Worm (Caenorhabditis elegans): ENCODE results near the gene sorb-1.

The sorb-1 gene

ce11 chrIV:13750033-13750432 lies at the start of gene sorb-1:
Gene sorb-1, plus strand, starts transcription at chrIV:13750333.
- no peak for TF ChIP-seq elt-2 (tag; optimal IDR thresholded peaks at IDR 0.05)
- no peak for TF ChIP-seq F13H6.1 (tag; optimal IDR thresholded peaks at IDR 0.05)
- no peak for TF ChIP-seq pat-9 (tag; optimal IDR thresholded peaks at IDR 0.05)
- TF ChIP-seq odd-2 (tag; optimal IDR thresholded peaks at IDR 0.05), result no peak
- TF ChIP-seq madf-2 (tag; optimal IDR thresholded peaks at IDR 0.05), result no peak
- no peak for TF ChIP-seq elt-4 (tag; optimal IDR thresholded peaks at IDR 0.05)
- TF ChIP-seq ceh-45 (GFP tag; IDR thresholded peaks at IDR 0.05), result no peak
- no peak for TF ChIP-seq gmeb-2 (tag; optimal IDR thresholded peaks at IDR 0.05)
- no peak for TF ChIP-seq syd-9 (tag; optimal IDR thresholded peaks at IDR 0.05)

ce11 chrIV:13700847-13701246 lies 49.3 kb upstream of the sorb-1 start:
- no peak for TF ChIP-seq gmeb-2 (tag; optimal IDR thresholded peaks at IDR 0.05)
- no peak for TF ChIP-seq madf-2 (tag; optimal IDR thresholded peaks at IDR 0.05)
- no peak for TF ChIP-seq elt-2 (tag; optimal IDR thresholded peaks at IDR 0.05)
- TF ChIP-seq eyg-1 (tag; optimal IDR thresholded peaks at IDR 0.05), result no peak
- TF ChIP-seq C08G9.2 (tag; optimal IDR thresholded peaks at IDR 0.05), result no peak
- no peak for TF ChIP-seq hlh-30 (tag; optimal IDR thresholded peaks at IDR 0.05; ENCODE audit: insufficient read depth)
- TF ChIP-seq nhr-11 (tag; optimal IDR thresholded peaks at IDR 0.05), result no peak
- TF ChIP-seq ets-4 (tag; optimal IDR thresholded peaks at IDR 0.05), result no peak
- TF ChIP-seq ceh-6 (GFP tag; optimal IDR thresholded peaks at IDR 0.05), result no peak
- TF ChIP-seq dve-1 (tag; optimal IDR thresholded peaks at IDR 0.05), result no peak
- no peak for TF ChIP-seq tbx-7 (tag; optimal IDR thresholded peaks at IDR 0.05)
- no peak for TF ChIP-seq ama-1 (optimal IDR thresholded peaks at IDR 0.05)
- TF ChIP-seq ceh-45 (GFP tag; IDR thresholded peaks at IDR 0.05), result no peak
- no peak for TF ChIP-seq odd-2 (tag; optimal IDR thresholded peaks at IDR 0.05)
- TF ChIP-seq pag-3 (tag; optimal IDR thresholded peaks at IDR 0.05; ENCODE audit: borderline replicate concordance), result no peak
- no peak for TF ChIP-seq unc-42 (tag; optimal IDR thresholded peaks at IDR 0.05)
- TF ChIP-seq syd-9 (tag; optimal IDR thresholded peaks at IDR 0.05), result no peak
- TF ChIP-seq C38D4.7 (GFP tag; optimal IDR thresholded peaks at IDR 0.05), result no peak
- TF ChIP-seq ceh-30 (tag; optimal IDR thresholded peaks at IDR 0.05), result no peak

ce11 chrIV:13701472-13701871 lies 48.7 kb upstream of the sorb-1 start:
- TF ChIP-seq elt-2 (tag; optimal IDR thresholded peaks at IDR 0.05) (no peak), hlh-15 (tag; optimal IDR thresholded peaks at IDR 0.05) (no peak), hlh-8 (tag; optimal IDR thresholded peaks at IDR 0.05) (no peak), hlh-13 (GFP tag; optimal IDR thresholded peaks at IDR 0.05) (no peak), rnt-1 (tag; optimal IDR thresholded peaks at IDR 0.05) (no peak), dve-1 (tag; optimal IDR thresholded peaks at IDR 0.05) (no peak), ref-2 (tag; optimal IDR thresholded peaks at IDR 0.05) (no peak), ttx-3 (tag; optimal IDR thresholded peaks at IDR 0.05) (no peak), npax-4 (tag; optimal IDR thresholded peaks at IDR 0.05) (no peak), ama-1 (optimal IDR thresholded peaks at IDR 0.05) (no peak)

- TF ChIP-seq syd-9 (tag; optimal IDR thresholded peaks at IDR 0.05) (no peak), che-1 (tag; optimal IDR thresholded peaks at IDR 0.05) (no peak), hlh-15 (tag; optimal IDR thresholded peaks at IDR 0.05) (no peak), fax-1 (tag; optimal IDR thresholded peaks at IDR 0.05) (no peak), rnt-1 (tag; optimal IDR thresholded peaks at IDR 0.05) (no peak), hlh-8 (tag; optimal IDR thresholded peaks at IDR 0.05) (no peak), tbx-7 (tag; optimal IDR thresholded peaks at IDR 0.05) (no peak), ceh-6 (GFP tag; optimal IDR thresholded peaks at IDR 0.05) (no peak), unc-86 (tag; optimal IDR thresholded peaks at IDR 0.05) (no peak), elt-2 (tag; optimal IDR thresholded peaks at IDR 0.05) (no peak), ceh-22 (tag; optimal IDR thresholded peaks at IDR 0.05) (no peak), K09A11.1 (tag; optimal IDR thresholded peaks at IDR 0.05; ENCODE audit: insufficient read depth) (no peak), gmeb-2 (tag; optimal IDR thresholded peaks at IDR 0.05) (no peak), sdc-2 (tag; optimal IDR thresholded peaks at IDR 0.05) (no peak), unc-42 (tag; optimal IDR thresholded peaks at IDR 0.05) (no peak), eyg-1 (tag; optimal IDR thresholded peaks at IDR 0.05) (no peak), lin-11 (tag; optimal IDR thresholded peaks at IDR 0.05) (no peak), ceh-14 (tag; optimal IDR thresholded peaks at IDR 0.05) (no peak), ahr-1 (tag; optimal IDR thresholded peaks at IDR 0.05) (no peak), fkh-6 (tag; optimal IDR thresholded peaks at IDR 0.05) (no peak)
Observed at ce11 chrIV:13702681-13703080, 47.5 kb upstream of the sorb-1 start.

Data from whole organism, late embryonic.